Fruit fly (Drosophila melanogaster) whole organism, embryonic: ENCODE results near the gene BORCS6.

Experiments used
- CG10147 ChIP-seq: fragments of 200-800 bp; sonication (Bioruptor generic); optimal IDR thresholded peaks from 2 replicates; lab custom pipeline; 2019; ENCODE audit warnings: missing biosample characterization, mild to moderate bottlenecking, missing genetic modification characterization, moderate library complexity
- CG10979 ChIP-seq: fragments of 200-800 bp; sonication (Bioruptor generic); optimal IDR thresholded peaks from 2 replicates; lab custom pipeline; 2018; ENCODE audit warnings: missing biosample characterization, mild to moderate bottlenecking, missing genetic modification characterization, moderate library complexity
- CG12299 ChIP-seq: fragments of 200-800 bp; sonication (Bioruptor generic); optimal IDR thresholded peaks from 2 replicates; lab custom pipeline; 2018; ENCODE audit warnings: missing biosample characterization, mild to moderate bottlenecking, missing genetic modification characterization
- CG13424 ChIP-seq: fragments of 200-800 bp; sonication (Bioruptor generic); optimal IDR thresholded peaks from 2 replicates; lab custom pipeline; 2019; ENCODE audit warnings: missing biosample characterization, mild to moderate bottlenecking, missing genetic modification characterization, moderate library complexity
- CG13775 ChIP-seq: fragments of 200-800 bp; sonication (Bioruptor generic); optimal IDR thresholded peaks from 3 replicates; lab custom pipeline; 2017; ENCODE audit warnings: missing biosample characterization, mild to moderate bottlenecking, missing genetic modification characterization
- CG14965 ChIP-seq: fragments of 200-800 bp; sonication (Bioruptor generic); optimal IDR thresholded peaks from 2 replicates; lab custom pipeline; 2016; ENCODE audit warnings: missing biosample characterization, missing genetic modification characterization, borderline replicate concordance
- CG1529 ChIP-seq: fragments of 200-800 bp; sonication (Bioruptor generic); optimal IDR thresholded peaks from 3 replicates; lab custom pipeline; 2018; ENCODE audit warnings: missing biosample characterization, missing genetic modification characterization
- CG2120 ChIP-seq: fragments of 200-800 bp; sonication (Bioruptor generic); optimal IDR thresholded peaks from 3 replicates; lab custom pipeline; 2016; ENCODE audit warnings: missing biosample characterization, missing genetic modification characterization
- CG32532 ChIP-seq: fragments of 200-800 bp; sonication (Bioruptor generic); IDR thresholded peaks from 2 replicates; pipeline ENCODE4 v1.3.6; 2022; ENCODE audit warnings: missing biosample characterization, missing genetic modification characterization
- CG6254 ChIP-seq: fragments of 200-800 bp; sonication (Bioruptor generic); optimal IDR thresholded peaks from 3 replicates; lab custom pipeline; 2017; ENCODE audit warnings: mild to moderate bottlenecking, missing biosample characterization, missing genetic modification reagents, missing genetic modification characterization
- CG6272 ChIP-seq: fragments of 200-800 bp; sonication (Bioruptor generic); IDR thresholded peaks from 2 replicates; pipeline ENCODE4 v1.3.6; 2022; ENCODE audit warnings: missing biosample characterization, missing genetic modification characterization
- CG7271 ChIP-seq: fragments of 200-800 bp; sonication (Bioruptor generic); optimal IDR thresholded peaks from 2 replicates; lab custom pipeline; 2018; ENCODE audit warnings: missing biosample characterization, mild to moderate bottlenecking, missing genetic modification characterization, moderate library complexity
- CG8924 ChIP-seq: fragments of 200-800 bp; optimal IDR thresholded peaks from 3 replicates; lab custom pipeline; 2019; ENCODE audit warnings: missing biosample characterization, mild to moderate bottlenecking, missing genetic modification characterization, moderate library complexity
- Chrac-16 ChIP-seq: fragments of 200-800 bp; sonication (Bioruptor generic); optimal IDR thresholded peaks from 3 replicates; lab custom pipeline; 2016; ENCODE audit warnings: missing biosample characterization, missing genetic modification characterization
- CoRest ChIP-seq: fragments of 200-800 bp; sonication (Bioruptor generic); optimal IDR thresholded peaks from 3 replicates; lab custom pipeline; 2018; ENCODE audit warnings: missing biosample characterization, mild to moderate bottlenecking, missing genetic modification characterization, moderate library complexity
- CrebB ChIP-seq: fragments of 200-800 bp; sonication (Bioruptor generic); optimal IDR thresholded peaks from 3 replicates; lab custom pipeline; 2018; ENCODE audit warnings: missing biosample characterization, mild to moderate bottlenecking, missing genetic modification characterization
- Dip3 ChIP-seq: fragments of 200-800 bp; sonication (Bioruptor generic); optimal IDR thresholded peaks from 3 replicates; lab custom pipeline; 2016; ENCODE audit warnings: missing biosample characterization, missing genetic modification characterization
- ERR ChIP-seq: fragments of 200-800 bp; sonication (Bioruptor generic); optimal IDR thresholded peaks from 2 replicates; lab custom pipeline; 2016; ENCODE audit warnings: missing biosample characterization, missing genetic modification characterization
- Gsc ChIP-seq: fragments of 200-800 bp; sonication (Bioruptor generic); IDR thresholded peaks from 2 replicates; pipeline ENCODE4 v1.3.6; 2022; ENCODE audit warnings: missing biosample characterization, missing genetic modification characterization
- Hmr ChIP-seq: fragments of 200-800 bp; sonication (Bioruptor generic); optimal IDR thresholded peaks from 3 replicates; lab custom pipeline; 2017; ENCODE audit warnings: mild to moderate bottlenecking, missing biosample characterization, missing genetic modification reagents, missing genetic modification characterization
- Hmx ChIP-seq: fragments of 200-800 bp; sonication (Bioruptor generic); optimal IDR thresholded peaks from 2 replicates; lab custom pipeline; 2016; ENCODE audit warnings: missing biosample characterization, missing genetic modification characterization
- Rfx ChIP-seq: fragments of 200-800 bp; sonication (Bioruptor generic); IDR thresholded peaks from 2 replicates; pipeline ENCODE4 v1.3.6; 2022; ENCODE audit warnings: missing biosample characterization, missing genetic modification characterization
- Sox100B ChIP-seq: fragments of 200-800 bp; sonication (Bioruptor generic); optimal IDR thresholded peaks from 3 replicates; lab custom pipeline; 2018; ENCODE audit warnings: missing biosample characterization, mild to moderate bottlenecking, missing genetic modification characterization
- Sox102F ChIP-seq: fragments of 200-800 bp; sonication (Bioruptor generic); optimal IDR thresholded peaks from 2 replicates; lab custom pipeline; 2018; ENCODE audit warnings: missing biosample characterization, mild to moderate bottlenecking, missing genetic modification characterization, moderate library complexity
- Spps ChIP-seq: fragments of 200-800 bp; sonication (Bioruptor generic); optimal IDR thresholded peaks from 2 replicates; lab custom pipeline; 2018; ENCODE audit warnings: missing biosample characterization, mild to moderate bottlenecking, missing genetic modification characterization
- Sry-δ ChIP-seq: fragments of 200-800 bp; sonication (Bioruptor generic); optimal IDR thresholded peaks from 2 replicates; lab custom pipeline; 2016; ENCODE audit warnings: missing biosample characterization, missing genetic modification characterization
- Tbp ChIP-seq: fragments of >200 bp; optimal IDR thresholded peaks from 2 replicates; lab custom pipeline; 2018; ENCODE audit warnings: missing biosample characterization, missing genetic modification characterization
- bigmax ChIP-seq: fragments of 200-800 bp; sonication (Bioruptor generic); optimal IDR thresholded peaks from 2 replicates; lab custom pipeline; 2018; ENCODE audit warnings: missing biosample characterization, mild to moderate bottlenecking, missing genetic modification characterization
- bowl ChIP-seq: fragments of 200-800 bp; sonication (Bioruptor generic); IDR thresholded peaks from 2 replicates; pipeline ENCODE4 v1.3.6; 2022; ENCODE audit warnings: missing biosample characterization, missing genetic modification characterization
- crc ChIP-seq: fragments of 200-800 bp; sonication (Bioruptor generic); optimal IDR thresholded peaks from 2 replicates; lab custom pipeline; 2016; ENCODE audit warnings: missing biosample characterization, missing genetic modification characterization
- dpn ChIP-seq, 2 experiments: fragments of 200-800 bp; sonication (Bioruptor generic); optimal IDR thresholded peaks; 3 replicates each; lab custom pipeline; 2016; ENCODE audit warnings: missing biosample characterization in 2 of 2, missing genetic modification characterization in 2 of 2
- dysf ChIP-seq: fragments of 200-800 bp; sonication (Bioruptor generic); IDR thresholded peaks from 3 replicates; pipeline ENCODE4 v1.3.6; 2022; ENCODE audit warnings: missing biosample characterization, missing genetic modification characterization
- fd64A ChIP-seq: fragments of 200-800 bp; sonication (Bioruptor generic); optimal IDR thresholded peaks from 3 replicates; lab custom pipeline; 2018; ENCODE audit warnings: missing biosample characterization, mild to moderate bottlenecking, missing genetic modification characterization
- gfzf ChIP-seq: fragments of 200-800 bp; sonication (Bioruptor generic); optimal IDR thresholded peaks from 2 replicates; lab custom pipeline; 2016; ENCODE audit warnings: missing biosample characterization, mild to moderate bottlenecking, missing genetic modification characterization, moderate library complexity
- gsb-n ChIP-seq: fragments of 200-800 bp; sonication (Bioruptor generic); optimal IDR thresholded peaks from 3 replicates; lab custom pipeline; 2018; ENCODE audit warnings: missing biosample characterization, mild to moderate bottlenecking, missing genetic modification characterization
- gt ChIP-seq: fragments of 200-800 bp; sonication (Bioruptor generic); IDR thresholded peaks from 2 replicates; pipeline ENCODE4 v1.3.6; 2022; ENCODE audit warnings: missing biosample characterization, missing genetic modification characterization
- hbn ChIP-seq: fragments of 200-800 bp; sonication (Bioruptor generic); IDR thresholded peaks from 2 replicates; pipeline ENCODE4 v1.3.6; 2022; ENCODE audit warnings: missing biosample characterization, missing genetic modification characterization; ENCODE audit not compliant: partially characterized antibody
- lab ChIP-seq: fragments of 200-800 bp; sonication (Bioruptor generic); optimal IDR thresholded peaks from 3 replicates; lab custom pipeline; 2017; ENCODE audit warnings: missing biosample characterization, missing genetic modification characterization, mild to moderate bottlenecking, moderate library complexity, missing genetic modification reagents
- lmd ChIP-seq: fragments of 200-800 bp; sonication (Bioruptor generic); IDR thresholded peaks from 2 replicates; pipeline ENCODE4 v1.3.6; 2022; ENCODE audit warnings: missing biosample characterization, missing genetic modification characterization
- pan ChIP-seq, 4 experiments: fragments of >200 bp in 3 of 4; fragments of 200-800 bp in 1 of 4; sonication (Bioruptor generic) in 1 of 4; optimal IDR thresholded peaks in 3 of 4; IDR thresholded peaks in 1 of 4; 2 replicates each; pipeline versions ENCODE4 v1.3.6 to Lab custom; 2017 to 2022; ENCODE audit warnings: missing biosample characterization in 2 of 4, missing genetic modification characterization in 2 of 4, mixed read lengths in 1 of 4
- prd ChIP-seq, 3 experiments: fragments of >200 bp in 2 of 3; fragments of 200-800 bp in 1 of 3; sonication (Bioruptor generic) in 1 of 3; optimal IDR thresholded peaks in 2 of 3; IDR thresholded peaks in 1 of 3; 2 replicates in 2 of 3; 3 replicates in 1 of 3; pipeline versions ENCODE4 v1.3.6 to Lab custom; 2017 to 2022; ENCODE audit warnings: missing biosample characterization in 1 of 3, missing genetic modification characterization in 1 of 3
- pzg ChIP-seq: fragments of 200-800 bp; sonication (Bioruptor generic); optimal IDR thresholded peaks from 3 replicates; lab custom pipeline; 2018; ENCODE audit warnings: missing biosample characterization, mild to moderate bottlenecking, missing genetic modification characterization, moderate library complexity
- seq ChIP-seq: fragments of 200-800 bp; sonication (Bioruptor generic); IDR thresholded peaks from 2 replicates; pipeline ENCODE4 v1.3.6; 2022; ENCODE audit warnings: missing biosample characterization, missing genetic modification characterization
- slou ChIP-seq: fragments of 200-800 bp; sonication (Bioruptor generic); optimal IDR thresholded peaks from 3 replicates; lab custom pipeline; 2016; ENCODE audit warnings: missing biosample characterization, missing genetic modification characterization
- sob ChIP-seq: fragments of 200-800 bp; sonication (Bioruptor generic); IDR thresholded peaks from 2 replicates; pipeline ENCODE4 v1.3.6; 2022; ENCODE audit warnings: missing biosample characterization, missing genetic modification characterization
- sqz ChIP-seq: fragments of 200-800 bp; sonication (Bioruptor generic); optimal IDR thresholded peaks from 3 replicates; lab custom pipeline; 2018; ENCODE audit warnings: missing biosample characterization, mild to moderate bottlenecking, missing genetic modification characterization
- tap ChIP-seq: fragments of 200-800 bp; optimal IDR thresholded peaks from 3 replicates; lab custom pipeline; 2019; ENCODE audit warnings: missing biosample characterization, mild to moderate bottlenecking, missing genetic modification characterization, moderate library complexity
- tup ChIP-seq: fragments of 200-800 bp; sonication (Bioruptor generic); optimal IDR thresholded peaks from 2 replicates; lab custom pipeline; 2016; ENCODE audit warnings: missing biosample characterization, mild to moderate bottlenecking, missing genetic modification characterization, moderate library complexity

Gene BORCS6

DNA sequence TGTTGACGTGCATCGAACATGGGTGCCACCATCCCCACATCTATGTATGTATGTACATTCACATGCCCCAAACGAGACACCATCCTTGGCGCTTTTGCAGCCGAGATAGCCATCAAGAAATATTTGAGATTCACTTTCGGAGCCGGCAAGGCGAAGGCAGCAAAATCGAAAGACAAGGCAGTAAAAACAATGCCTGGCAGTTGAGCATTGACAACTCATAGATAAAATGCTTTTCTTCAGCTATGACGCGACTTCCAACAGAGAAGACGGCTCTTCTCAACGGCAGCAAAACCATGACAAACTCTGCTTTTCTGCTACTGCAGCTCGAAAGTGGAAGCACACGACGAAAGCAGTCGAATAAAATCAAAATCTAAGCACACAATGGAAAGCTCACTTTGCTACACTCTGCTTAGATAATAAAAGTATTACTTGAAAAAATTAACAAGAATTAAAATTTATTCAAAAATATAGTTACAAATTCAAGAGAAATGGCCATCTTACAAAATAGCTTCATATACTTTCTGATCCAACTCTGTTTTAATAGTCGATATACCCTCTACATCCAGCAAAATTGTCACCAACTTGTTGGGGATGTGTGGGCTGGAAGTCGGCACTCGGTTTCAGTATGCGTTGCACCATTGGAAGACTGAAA, 23.6 kb upstream of the BORCS6 start (continued):
- no peak for TF ChIP-seq bowl (GFP tag; lab: Robert Waterston, UW)
- no peak for TF ChIP-seq sob (GFP tag; lab: Robert Waterston, UW)
- TF ChIP-seq CG7271: no peak
- peak; percentile 26 for TF ChIP-seq CG8924
- TF ChIP-seq lab (GFP tag; lab: Kevin White, UChicago): no peak
- no peak for TF ChIP-seq slou
- peak; percentile 48; the same call in 1 of the 2 replicates for TF ChIP-seq lmd (GFP tag; lab: Robert Waterston, UW)
- no peak for TF ChIP-seq Tbp (GFP tag; lab: Kevin White, UChicago)
- no peak for TF ChIP-seq tup
- no peak for TF ChIP-seq ERR
- no peak for TF ChIP-seq CG13775 (GFP tag; lab: Kevin White, UChicago)
- TF ChIP-seq CG1529 (GFP tag; lab: Kevin White, UChicago): peak; percentile 26
- TF ChIP-seq crc (GFP tag; lab: Kevin White, UChicago): no peak
- TF ChIP-seq Hmr (GFP tag; lab: Kevin White, UChicago): no peak
- TF ChIP-seq Dip3 (GFP tag; lab: Kevin White, UChicago): no peak
- TF ChIP-seq CG6272 (GFP tag; lab: Robert Waterston, UW): no peak
- TF ChIP-seq seq: no peak
- TF ChIP-seq Chrac-16: no peak
- TF ChIP-seq sqz (GFP tag; lab: Kevin White, UChicago): no peak
- no peak for TF ChIP-seq pan (optimal IDR thresholded peaks at IDR 0.05; lab: Kevin White, UChicago)
- TF ChIP-seq pan (GFP tag; optimal IDR thresholded peaks at IDR 0.05 in 1 of 2, IDR thresholded peaks at IDR 0.05 in 1 of 2): peak in 1 of 2 experiments; percentile 19
- TF ChIP-seq Sry-δ (GFP tag; lab: Kevin White, UChicago): no peak
- TF ChIP-seq gt (GFP tag; lab: Robert Waterston, UW): no peak
- TF ChIP-seq CG13424 (tag; lab: Kevin White, UChicago): peak; percentile 19
- no peak for TF ChIP-seq Gsc (GFP tag; lab: Robert Waterston, UW)
- TF ChIP-seq CG10979 (tag; lab: Kevin White, UChicago): peak; percentile 67

DNA sequence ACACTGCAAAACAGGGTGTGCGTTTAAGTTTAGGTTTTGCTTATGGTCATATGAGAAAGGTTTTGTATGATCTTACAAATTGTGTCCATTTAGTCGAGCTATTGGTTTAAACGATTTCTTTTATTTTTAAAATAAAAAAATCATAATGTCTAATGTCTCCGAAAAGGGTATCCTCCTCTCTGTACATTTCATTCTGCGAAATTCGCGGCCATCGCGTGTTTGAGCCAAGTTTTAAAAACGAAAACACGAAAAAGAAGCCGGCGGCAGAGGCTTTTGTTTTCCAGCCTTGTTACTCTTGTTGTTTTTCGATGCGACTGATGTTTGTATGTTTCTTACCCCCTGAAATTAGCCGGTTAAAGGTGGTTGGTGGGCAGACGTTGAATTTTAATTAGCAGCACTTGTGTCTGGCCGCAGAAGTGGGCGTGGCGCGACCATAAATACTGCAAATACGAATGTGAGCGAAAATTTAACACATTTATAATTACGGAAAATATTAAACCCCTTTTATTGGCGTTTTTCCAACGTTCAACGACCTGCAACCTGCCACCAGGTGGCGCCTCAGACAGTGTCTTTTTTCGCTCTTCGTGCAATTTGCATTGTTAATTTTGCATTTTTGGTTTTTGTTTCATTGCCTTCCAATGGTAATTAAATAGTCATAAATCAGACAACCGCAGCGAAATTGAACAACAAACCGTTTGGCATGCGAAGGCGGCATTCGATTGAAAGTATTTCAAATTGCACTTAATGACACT, 20.0 kb upstream of the BORCS6 start:
- TF ChIP-seq Spps (no peak), Hmx (no peak), dpn (GFP tag; optimal IDR thresholded peaks at IDR 0.05; lab: Kevin White, UChicago) (no peak), CrebB (tag; lab: Kevin White, UChicago) (no peak), gfzf (GFP tag; lab: Kevin White, UChicago) (no peak), hbn (GFP tag; lab: Robert Waterston, UW) (no peak), gsb-n (tag; lab: Kevin White, UChicago) (no peak), bigmax (GFP tag; lab: Kevin White, UChicago) (no peak), CG12299 (no peak), CG2120 (GFP tag; lab: Kevin White, UChicago) (peak; percentile 18), Sox100B (GFP tag; lab: Kevin White, UChicago) (no peak), prd (optimal IDR thresholded peaks at IDR 0.05; lab: Kevin White, UChicago) (no peak), prd (GFP tag; IDR thresholded peaks at IDR 0.05; lab: Robert Waterston, UW) (no peak), CG32532 (GFP tag; lab: Robert Waterston, UW) (peak; percentile 26; the same call in 1 of the 2 replicates), pzg (GFP tag; lab: Kevin White, UChicago) (no peak), Rfx (peak; percentile 21), Sox102F (GFP tag; lab: Kevin White, UChicago) (peak; percentile 9), CG10147 (no peak), CG14965 (GFP tag; lab: Kevin White, UChicago) (peak; percentile 1), dysf (GFP tag; lab: Robert Waterston, UW) (no peak), fd64A (GFP tag; lab: Kevin White, UChicago) (no peak), CoRest (tag; lab: Kevin White, UChicago) (no peak), CG6254 (GFP tag; lab: Kevin White, UChicago) (no peak), CG13424 (tag; lab: Kevin White, UChicago) (no peak), tap (tag; lab: Kevin White, UChicago) (no peak)
